Worm (Caenorhabditis elegans): Measurements from ENCODE around the gene lst-2.

ce11 chrX:4391680-4392079 is 8.5 kb upstream of the lst-2 start:
- TF ChIP-seq lir-1 (GFP tag; conservative IDR thresholded peaks at IDR 0.05) (no peak), C17E4.6 (GFP tag; IDR thresholded peaks at IDR 0.05) (no peak), snpc-3.4 (tag; optimal IDR thresholded peaks at IDR 0.05) (no peak), attf-3 (GFP tag; conservative IDR thresholded peaks at IDR 0.05) (no peak), T26A5.8 (tag; optimal IDR thresholded peaks at IDR 0.05) (no peak), Y95B8A.8 (GFP tag; IDR thresholded peaks at IDR 0.05) (no peak), repo-1 (tag; optimal IDR thresholded peaks at IDR 0.05) (no peak), unc-130 (GFP tag; optimal IDR thresholded peaks at IDR 0.05) (no peak), lsy-27 (tag; optimal IDR thresholded peaks at IDR 0.05; ENCODE audit: borderline replicate concordance, insufficient read depth) (no peak), dpff-1 (tag; optimal IDR thresholded peaks at IDR 0.05) (no peak), ekl-4 (GFP tag; IDR thresholded peaks at IDR 0.05) (no peak), B0035.1 (tag; optimal IDR thresholded peaks at IDR 0.05) (no peak)

All from whole organism, young adult.